Fruit fly (Drosophila melanogaster): ENCODE results near the gene Nos.

DNA sequence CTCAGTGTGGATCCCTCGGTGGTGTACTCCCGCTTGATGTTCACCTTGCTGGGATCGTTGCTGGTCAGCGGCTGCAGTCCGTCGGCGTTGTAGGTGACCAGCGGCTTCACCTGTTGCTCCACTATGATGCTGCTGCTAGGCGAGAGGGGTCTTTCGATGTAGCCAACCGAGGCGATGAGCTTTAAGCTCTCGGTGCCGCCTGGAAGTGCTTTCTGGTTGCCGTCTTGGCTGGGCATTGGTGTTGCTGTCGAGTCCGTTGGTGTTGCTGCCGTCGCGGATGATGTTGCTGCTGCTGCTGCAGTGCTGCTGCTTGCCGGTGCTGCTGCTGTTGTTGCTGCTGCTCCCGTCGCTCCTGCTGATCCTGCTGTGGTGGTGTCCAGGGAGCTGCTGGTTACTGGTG is 63.3 kb downstream of the Nos start:
- no peak for TF ChIP-seq CG8478 (optimal IDR thresholded peaks at IDR 0.05)
- TF ChIP-seq CTCF (optimal IDR thresholded peaks at IDR 0.05) = no peak
